Worm (Caenorhabditis elegans) whole organism, L4 larva: ENCODE results near the gene F13D12.3.

Source experiments
- F49E8.2 ChIP-seq: sonication (generic microtip); optimal IDR thresholded peaks from 2 replicates; lab custom pipeline; 2016; ENCODE audit warnings: missing compliant biosample characterization, mild to moderate bottlenecking, missing genetic modification characterization, borderline replicate concordance
- Y75B8A.6 ChIP-seq: fragments of 200-800 bp; sonication (Bioruptor generic); IDR thresholded peaks from 2 replicates; pipeline ENCODE4 v1.3.6; 2022; ENCODE audit warnings: missing genetic modification reagents, missing genetic modification characterization, missing compliant biosample characterization
- egl-27 ChIP-seq: sonication (generic microtip); optimal IDR thresholded peaks from 3 replicates; lab custom pipeline; 2017; ENCODE audit warnings: missing biosample characterization, missing genetic modification reagents, missing genetic modification characterization
- hlh-30 ChIP-seq: sonication (generic microtip); optimal IDR thresholded peaks from 2 replicates; lab custom pipeline; 2017; ENCODE audit warnings: antibody characterized with exemption, mild to moderate bottlenecking, missing genetic modification characterization, missing compliant biosample characterization; ENCODE audit not compliant: insufficient read depth
- jun-1 ChIP-seq: fragments of 150-350 bp; optimal IDR thresholded peaks from 2 replicates; lab custom pipeline; 2014; ENCODE audit warnings: missing biosample characterization, missing genetic modification reagents, missing genetic modification characterization
- lin-39 ChIP-seq: fragments of 150-350 bp; optimal IDR thresholded peaks from 2 replicates; lab custom pipeline; 2014; ENCODE audit warnings: missing biosample characterization, missing genetic modification reagents, missing genetic modification characterization
- lsy-2 ChIP-seq, 2 experiments: fragments of 150-350 bp in 1 of 2; sonication (generic microtip) in 1 of 2; optimal IDR thresholded peaks; 2 replicates each; lab custom pipeline; 2014 to 2017; ENCODE audit warnings: missing biosample characterization in 2 of 2, missing genetic modification characterization in 2 of 2
- mdl-1 ChIP-seq, 2 experiments: fragments of 150-350 bp in 1 of 2; sonication (generic microtip) in 1 of 2; optimal IDR thresholded peaks; 2 replicates each; lab custom pipeline; 2014 to 2017; ENCODE audit warnings: missing biosample characterization in 2 of 2, missing genetic modification characterization in 2 of 2
- pqm-1 ChIP-seq: sonication (generic microtip); optimal IDR thresholded peaks from 2 replicates; lab custom pipeline; 2017; ENCODE audit warnings: missing biosample characterization, missing genetic modification characterization
- vab-7 ChIP-seq: fragments of 200-800 bp; sonication (Bioruptor generic); IDR thresholded peaks from 2 replicates; pipeline ENCODE4 v1.3.6; 2022; ENCODE audit warnings: missing genetic modification reagents, missing genetic modification characterization, missing compliant biosample characterization

- TF ChIP-seq vab-7 (GFP tag; lab: Robert Waterston, UW): no peak
- no peak for TF ChIP-seq hlh-30 (tag; lab: Kevin White, UChicago)
- no peak for TF ChIP-seq lsy-2 (tag; optimal IDR thresholded peaks at IDR 0.05; lab: Kevin White, UChicago)
- TF ChIP-seq jun-1 (tag; lab: Kevin White, UChicago): no peak
- TF ChIP-seq Y75B8A.6 (GFP tag; lab: Robert Waterston, UW): no peak
- TF ChIP-seq F49E8.2: no peak
- TF ChIP-seq pqm-1 (tag; lab: Kevin White, UChicago): no peak
- no peak for TF ChIP-seq lin-39 (tag; lab: Kevin White, UChicago)
- no peak for TF ChIP-seq egl-27
- no peak for TF ChIP-seq mdl-1 (tag; optimal IDR thresholded peaks at IDR 0.05; lab: Kevin White, UChicago)
Observed at ce11 chrII:11709464-11709863, 10.7 kb upstream of the F13D12.3 start, which contains the start of gene fcmt-1.
